Worm (Caenorhabditis elegans): ENCODE data around the gene K09F6.9.

Gene K09F6.9

DNA sequence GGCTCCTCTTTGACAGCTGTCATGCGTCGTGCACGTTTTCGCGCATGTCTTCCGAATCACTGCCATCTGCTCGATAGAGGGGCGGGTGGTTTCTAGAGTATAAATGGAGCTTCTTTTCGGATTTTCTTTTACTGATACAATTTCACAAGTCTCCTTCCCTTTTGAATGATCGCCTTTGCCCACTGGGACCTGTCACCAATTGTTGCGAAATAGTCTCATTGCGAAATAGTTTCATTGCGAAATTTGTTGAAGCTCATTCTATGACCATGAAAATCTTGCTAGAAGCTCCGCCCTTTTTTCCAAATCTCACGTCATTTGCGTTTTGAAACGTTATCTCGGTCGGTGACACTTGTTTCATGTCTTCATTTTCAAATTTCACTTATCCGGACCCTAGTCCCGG, 6.9 kb upstream of the K09F6.9 start (continued):
- no peak for TF ChIP-seq zag-1 (tag; optimal IDR thresholded peaks at IDR 0.05)
- no peak for TF ChIP-seq lin-1 (GFP tag; IDR thresholded peaks at IDR 0.05)
- TF ChIP-seq nhr-42 (GFP tag; IDR thresholded peaks at IDR 0.05): no peak
- TF ChIP-seq hlh-11 (tag; optimal IDR thresholded peaks at IDR 0.05): no peak
- peak in 1 of 2 experiments; percentile 95 for TF ChIP-seq unc-62 (GFP tag; optimal IDR thresholded peaks at IDR 0.05 in 1 of 2)
- no peak for TF ChIP-seq unc-62 (tag; optimal IDR thresholded peaks at IDR 0.05)
- no peak for TF ChIP-seq skn-1 (tag; optimal IDR thresholded peaks at IDR 0.05)
- no peak for TF ChIP-seq nhr-48 (tag; optimal IDR thresholded peaks at IDR 0.05)
- no peak for TF ChIP-seq R02D3.7 (tag; optimal IDR thresholded peaks at IDR 0.05)
- no peak for TF ChIP-seq tra-1 (GFP tag; IDR thresholded peaks at IDR 0.05)
- TF ChIP-seq zip-2 (tag; optimal IDR thresholded peaks at IDR 0.05): no peak
- no peak for TF ChIP-seq ZK546.5 (tag; optimal IDR thresholded peaks at IDR 0.05)
- TF ChIP-seq jun-1 (tag; optimal IDR thresholded peaks at IDR 0.05): no peak
- no peak for TF ChIP-seq mxl-3 (GFP tag; optimal IDR thresholded peaks at IDR 0.05)
- TF ChIP-seq ceh-28 (tag; optimal IDR thresholded peaks at IDR 0.05): no peak
- TF ChIP-seq ceh-20 (GFP tag; IDR thresholded peaks at IDR 0.05): peak; percentile 72; the same call in 1 of the 2 replicates
- no peak for TF ChIP-seq saeg-2 (GFP tag; IDR thresholded peaks at IDR 0.05)
- no peak for TF ChIP-seq snpc-4 (tag; optimal IDR thresholded peaks at IDR 0.05)
- no peak for TF ChIP-seq ZK337.2 (GFP tag; IDR thresholded peaks at IDR 0.05)
- TF ChIP-seq nhr-28 (tag; optimal IDR thresholded peaks at IDR 0.05): no peak
- no peak for TF ChIP-seq daf-8 (GFP tag; IDR thresholded peaks at IDR 0.05)
- TF ChIP-seq lin-13 (GFP tag; optimal IDR thresholded peaks at IDR 0.05): no peak
- no peak for TF ChIP-seq gei-8 (GFP tag; optimal IDR thresholded peaks at IDR 0.05)
- TF ChIP-seq ctbp-1 (GFP tag; IDR thresholded peaks at IDR 0.05): no peak
- TF ChIP-seq ama-1 (optimal IDR thresholded peaks at IDR 0.05): no peak
- no peak for TF ChIP-seq fkh-10 (GFP tag; optimal IDR thresholded peaks at IDR 0.05)
- TF ChIP-seq aly-2 (tag; optimal IDR thresholded peaks at IDR 0.05): no peak
- no peak for TF ChIP-seq F49E8.2 (tag; optimal IDR thresholded peaks at IDR 0.05; ENCODE audit: borderline replicate concordance)
- TF ChIP-seq nhr-111 (GFP tag; optimal IDR thresholded peaks at IDR 0.05): no peak
- no peak for TF ChIP-seq daf-19 (GFP tag; conservative IDR thresholded peaks at IDR 0.05)

ce11 chrII:2288798-2289197, 6.3 kb upstream of the K09F6.9 start, which contains the start of the genes K09F6.10 and K09F6.13:
K09F6.10 (minus strand) TSS chrII:2288883.
K09F6.13 (plus strand) TSS chrII:2289114.
- TF ChIP-seq D1046.2 (GFP tag; IDR thresholded peaks at IDR 0.05) (no peak), spr-3 (GFP tag; optimal IDR thresholded peaks at IDR 0.05) (no peak), ama-1 (optimal IDR thresholded peaks at IDR 0.05) (no peak), saeg-2 (GFP tag; IDR thresholded peaks at IDR 0.05) (no peak), mdl-1 (tag; optimal IDR thresholded peaks at IDR 0.05) (no peak), php-3 (GFP tag; IDR thresholded peaks at IDR 0.05) (no peak), F37D6.2 (tag; optimal IDR thresholded peaks at IDR 0.05) (no peak), aha-1 (tag) (no peak), zfp-3 (GFP tag; conservative IDR thresholded peaks at IDR 0.05) (no peak), Y48G9A.11 (GFP tag; IDR thresholded peaks at IDR 0.05) (no peak), snpc-1.2 (GFP tag; IDR thresholded peaks at IDR 0.05) (no peak), arid-1 (GFP tag; conservative IDR thresholded peaks at IDR 0.05) (no peak), attf-4 (tag; optimal IDR thresholded peaks at IDR 0.05) (no peak), dmd-9 (GFP tag; IDR thresholded peaks at IDR 0.05) (no peak), F10B5.3 (tag; optimal IDR thresholded peaks at IDR 0.05) (no peak), mep-1 (tag; optimal IDR thresholded peaks at IDR 0.05) (no peak)

All from whole organism, L4 larva.